Worm (Caenorhabditis elegans) whole organism, young adult: ENCODE data around the gene col-95.

Experiments used
- B0261.1 ChIP-seq: sonication (generic microtip); optimal IDR thresholded peaks from 2 replicates; lab custom pipeline; 2016; ENCODE audit warnings: mild to moderate bottlenecking, missing genetic modification characterization, moderate library complexity, missing compliant biosample characterization
- C17E4.6 ChIP-seq: fragments of 200-800 bp; sonication (Bioruptor generic); IDR thresholded peaks from 2 replicates; pipeline ENCODE4 v1.3.6; 2022; ENCODE audit warnings: missing genetic modification reagents, missing genetic modification characterization, missing compliant biosample characterization
- D2030.7 ChIP-seq: fragments of 200-800 bp; sonication (Bioruptor generic); IDR thresholded peaks from 2 replicates; pipeline ENCODE4 v1.3.6; 2022; ENCODE audit warnings: missing genetic modification reagents, missing genetic modification characterization, missing compliant biosample characterization
- F22D6.2 ChIP-seq: sonication (generic microtip); optimal IDR thresholded peaks from 2 replicates; lab custom pipeline; 2016; ENCODE audit warnings: mild to moderate bottlenecking, missing genetic modification characterization, missing compliant biosample characterization
- F23B12.7 ChIP-seq: sonication (generic microtip); optimal IDR thresholded peaks from 2 replicates; lab custom pipeline; 2017; ENCODE audit warnings: missing genetic modification characterization, mild to moderate bottlenecking, missing compliant biosample characterization, antibody characterized with exemption, moderate library complexity; ENCODE audit not compliant: insufficient read depth
- F33H1.4 ChIP-seq: fragments of 200-800 bp; sonication (Bioruptor generic); IDR thresholded peaks from 2 replicates; pipeline ENCODE4 v1.3.6; 2022; ENCODE audit warnings: missing genetic modification reagents, missing genetic modification characterization, missing compliant biosample characterization
- F39B2.1 ChIP-seq: fragments of 200-800 bp; sonication (Bioruptor generic); IDR thresholded peaks from 2 replicates; pipeline ENCODE4 v1.3.6; 2022; ENCODE audit warnings: missing genetic modification reagents, missing genetic modification characterization, missing compliant biosample characterization
- F52B5.7 ChIP-seq: sonication (generic microtip); optimal IDR thresholded peaks from 2 replicates; lab custom pipeline; 2016; ENCODE audit warnings: mild to moderate bottlenecking, missing genetic modification characterization, missing compliant biosample characterization
- F57C9.4 ChIP-seq: sonication (generic microtip); optimal IDR thresholded peaks from 2 replicates; lab custom pipeline; 2017; ENCODE audit warnings: mild to moderate bottlenecking, missing genetic modification characterization, missing compliant biosample characterization
- K12H6.12 ChIP-seq: fragments of 200-800 bp; sonication (Bioruptor generic); optimal IDR thresholded peaks from 2 replicates; lab custom pipeline; 2018; ENCODE audit warnings: mild to moderate bottlenecking, missing genetic modification characterization, missing compliant biosample characterization
- Y53F4B.3 ChIP-seq: fragments of 200-800 bp; sonication (Bioruptor generic); IDR thresholded peaks from 2 replicates; pipeline ENCODE4 v1.3.6; 2022; ENCODE audit warnings: missing genetic modification reagents, missing genetic modification characterization, missing compliant biosample characterization
- aptf-3 ChIP-seq: fragments of 200-800 bp; sonication (Bioruptor generic); IDR thresholded peaks from 2 replicates; pipeline ENCODE4 v1.3.6; 2022; ENCODE audit warnings: missing genetic modification characterization, missing compliant biosample characterization
- atf-7 ChIP-seq: sonication (generic microtip); optimal IDR thresholded peaks from 2 replicates; lab custom pipeline; 2017; ENCODE audit warnings: mild to moderate bottlenecking, missing genetic modification characterization, missing compliant biosample characterization
- attf-5 ChIP-seq: fragments of 200-800 bp; sonication (Bioruptor generic); optimal IDR thresholded peaks from 2 replicates; lab custom pipeline; 2018; ENCODE audit warnings: mild to moderate bottlenecking, missing genetic modification characterization, missing compliant biosample characterization
- bed-1 ChIP-seq: fragments of 200-800 bp; sonication (Bioruptor generic); IDR thresholded peaks from 2 replicates; pipeline ENCODE4 v1.3.6; 2022; ENCODE audit warnings: missing genetic modification reagents, missing genetic modification characterization, missing compliant biosample characterization
- bed-2 ChIP-seq: fragments of 200-800 bp; sonication (Bioruptor generic); IDR thresholded peaks from 2 replicates; pipeline ENCODE4 v1.3.6; 2022; ENCODE audit warnings: missing genetic modification reagents, missing genetic modification characterization, missing compliant biosample characterization
- cebp-1 ChIP-seq, 2 experiments: fragments of 200-800 bp in 1 of 2; sonication (Bioruptor generic) in 1 of 2; sonication (generic microtip) in 1 of 2; IDR thresholded peaks in 1 of 2; optimal IDR thresholded peaks in 1 of 2; 2 replicates each; pipeline versions ENCODE4 v1.3.6 to Lab custom; 2017 to 2022; ENCODE audit warnings: missing compliant biosample characterization in 2 of 2, missing genetic modification characterization in 2 of 2, mild to moderate bottlenecking in 1 of 2, missing genetic modification reagents in 1 of 2, moderate library complexity in 1 of 2
- ceh-27 ChIP-seq: fragments of 200-800 bp; sonication (Bioruptor generic); optimal IDR thresholded peaks from 2 replicates; lab custom pipeline; 2018; ENCODE audit warnings: mild to moderate bottlenecking, missing genetic modification characterization, moderate library complexity, missing compliant biosample characterization
- ceh-91 ChIP-seq: fragments of 200-800 bp; sonication (Bioruptor generic); IDR thresholded peaks from 2 replicates; pipeline ENCODE4 v1.3.6; 2022; ENCODE audit warnings: missing genetic modification reagents, missing genetic modification characterization, missing compliant biosample characterization
- chd-7 ChIP-seq: sonication (generic microtip); optimal IDR thresholded peaks from 2 replicates; lab custom pipeline; 2016; ENCODE audit warnings: mild to moderate bottlenecking, missing genetic modification characterization, moderate library complexity, missing compliant biosample characterization
- dox-1 ChIP-seq: fragments of 200-800 bp; sonication (Bioruptor generic); IDR thresholded peaks from 2 replicates; pipeline ENCODE4 v1.3.6; 2022; ENCODE audit warnings: missing genetic modification reagents, missing genetic modification characterization, missing compliant biosample characterization
- dpl-1 ChIP-seq: fragments of 150-350 bp; optimal IDR thresholded peaks from 2 replicates; lab custom pipeline; 2014; ENCODE audit warnings: missing biosample characterization, missing genetic modification reagents, missing genetic modification characterization
- efl-1 ChIP-seq: fragments of 150-350 bp; optimal IDR thresholded peaks from 2 replicates; lab custom pipeline; 2014; ENCODE audit warnings: missing biosample characterization, missing genetic modification reagents, missing genetic modification characterization
- egl-18 ChIP-seq: fragments of 200-800 bp; sonication (Bioruptor generic); IDR thresholded peaks from 2 replicates; pipeline ENCODE4 v1.3.6; 2022; ENCODE audit warnings: missing genetic modification reagents, missing genetic modification characterization, missing compliant biosample characterization
- egl-44 ChIP-seq: fragments of 200-800 bp; sonication (Bioruptor generic); IDR thresholded peaks from 2 replicates; pipeline ENCODE4 v1.3.6; 2022; ENCODE audit warnings: missing genetic modification reagents, missing genetic modification characterization, missing compliant biosample characterization
- ets-4 ChIP-seq: fragments of 200-800 bp; sonication (Bioruptor generic); optimal IDR thresholded peaks from 2 replicates; lab custom pipeline; 2018; ENCODE audit warnings: mild to moderate bottlenecking, missing genetic modification characterization, missing compliant biosample characterization
- hlh-12 ChIP-seq: sonication (generic microtip); optimal IDR thresholded peaks from 2 replicates; lab custom pipeline; 2016; ENCODE audit warnings: missing genetic modification characterization, missing compliant biosample characterization
- hmg-1.2 ChIP-seq: fragments of 200-800 bp; sonication (Bioruptor generic); IDR thresholded peaks from 2 replicates; pipeline ENCODE4 v1.3.6; 2022; ENCODE audit warnings: missing genetic modification reagents, missing genetic modification characterization, missing compliant biosample characterization
- hmg-20 ChIP-seq: fragments of 200-800 bp; sonication (Bioruptor generic); IDR thresholded peaks from 2 replicates; pipeline ENCODE4 v1.3.6; 2022; ENCODE audit warnings: missing genetic modification reagents, missing genetic modification characterization, missing compliant biosample characterization
- hsf-1 ChIP-seq: fragments of 200-800 bp; sonication (Bioruptor generic); IDR thresholded peaks from 2 replicates; pipeline ENCODE4 v1.3.6; 2022; ENCODE audit warnings: missing genetic modification reagents, missing genetic modification characterization, missing compliant biosample characterization
- lin-35 ChIP-seq, 3 experiments: fragments of 150-350 bp in 2 of 3; sonication (generic microtip) in 1 of 3; optimal IDR thresholded peaks; 2 replicates each; lab custom pipeline; 2014 to 2018; ENCODE audit warnings: missing biosample characterization in 3 of 3, missing genetic modification characterization in 3 of 3, missing genetic modification reagents in 3 of 3
- lir-1 ChIP-seq: fragments of 200-800 bp; sonication (Bioruptor generic); conservative IDR thresholded peaks from 2 replicates; pipeline ENCODE4 v1.3.6; 2022; ENCODE audit warnings: missing genetic modification reagents, missing genetic modification characterization, missing compliant biosample characterization
- lsl-1 ChIP-seq: fragments of 200-800 bp; sonication (Bioruptor generic); optimal IDR thresholded peaks from 2 replicates; lab custom pipeline; 2018; ENCODE audit warnings: mild to moderate bottlenecking, missing genetic modification characterization, moderate library complexity, missing compliant biosample characterization
- lsy-27 ChIP-seq: sonication (generic microtip); optimal IDR thresholded peaks from 2 replicates; lab custom pipeline; 2017; ENCODE audit warnings: missing genetic modification characterization, mild to moderate bottlenecking, missing compliant biosample characterization, antibody characterized with exemption, missing genotype, borderline replicate concordance; ENCODE audit not compliant: insufficient read depth
- madf-10 ChIP-seq: sonication (generic microtip); optimal IDR thresholded peaks from 2 replicates; lab custom pipeline; 2016; ENCODE audit warnings: mild to moderate bottlenecking, missing genetic modification characterization, missing compliant biosample characterization
- madf-3 ChIP-seq: fragments of 200-800 bp; sonication (Bioruptor generic); IDR thresholded peaks from 2 replicates; pipeline ENCODE4 v1.3.6; 2022; ENCODE audit warnings: missing genetic modification reagents, missing genetic modification characterization, missing compliant biosample characterization
- nfya-2 ChIP-seq: fragments of 200-800 bp; sonication (Bioruptor generic); IDR thresholded peaks from 2 replicates; pipeline ENCODE4 v1.3.6; 2022; ENCODE audit warnings: missing genetic modification reagents, missing genetic modification characterization, missing compliant biosample characterization
- nhr-179 ChIP-seq: sonication (generic microtip); optimal IDR thresholded peaks from 2 replicates; lab custom pipeline; 2016; ENCODE audit warnings: mild to moderate bottlenecking, missing genetic modification characterization, missing compliant biosample characterization
- pha-4 ChIP-seq: fragments of 150-350 bp; sonication (generic microtip); optimal IDR thresholded peaks from 2 replicates; lab custom pipeline; 2014; ENCODE audit warnings: missing biosample characterization, missing genetic modification reagents, missing genetic modification characterization
- repo-1 ChIP-seq: sonication (generic microtip); optimal IDR thresholded peaks from 2 replicates; lab custom pipeline; 2017; ENCODE audit warnings: mild to moderate bottlenecking, missing genetic modification characterization, missing compliant biosample characterization
- sea-2 ChIP-seq: fragments of 200-800 bp; sonication (Bioruptor generic); IDR thresholded peaks from 2 replicates; pipeline ENCODE4 v1.3.6; 2022; ENCODE audit warnings: missing genetic modification characterization, missing compliant biosample characterization
- snpc-1.1 ChIP-seq: sonication (generic microtip); optimal IDR thresholded peaks from 2 replicates; lab custom pipeline; 2017; ENCODE audit warnings: missing genetic modification characterization, mild to moderate bottlenecking, missing compliant biosample characterization, antibody characterized with exemption, moderate library complexity, missing genotype, missing genetic modification reagents; ENCODE audit not compliant: insufficient read depth
- somi-1 ChIP-seq: fragments of 200-800 bp; sonication (Bioruptor generic); optimal IDR thresholded peaks from 2 replicates; lab custom pipeline; 2018; ENCODE audit warnings: mild to moderate bottlenecking, missing genetic modification characterization, missing compliant biosample characterization
- tbx-9 ChIP-seq: sonication (generic microtip); optimal IDR thresholded peaks from 2 replicates; lab custom pipeline; 2016; ENCODE audit warnings: borderline replicate concordance, missing genetic modification characterization, inconsistent platforms, missing compliant biosample characterization
- tlf-1 ChIP-seq: fragments of 200-800 bp; sonication (Bioruptor generic); optimal IDR thresholded peaks from 2 replicates; lab custom pipeline; 2018; ENCODE audit warnings: mild to moderate bottlenecking, missing genetic modification characterization, missing compliant biosample characterization
- xnd-1 ChIP-seq: sonication (generic microtip); optimal IDR thresholded peaks from 2 replicates; lab custom pipeline; 2016; ENCODE audit warnings: missing genotype, missing genetic modification reagents, missing genetic modification characterization, missing compliant biosample characterization
- ztf-25 ChIP-seq: fragments of 200-800 bp; sonication (Bioruptor generic); IDR thresholded peaks from 2 replicates; pipeline ENCODE4 v1.3.6; 2022; ENCODE audit warnings: missing genetic modification reagents, missing genetic modification characterization, missing compliant biosample characterization

Gene col-95

DNA sequence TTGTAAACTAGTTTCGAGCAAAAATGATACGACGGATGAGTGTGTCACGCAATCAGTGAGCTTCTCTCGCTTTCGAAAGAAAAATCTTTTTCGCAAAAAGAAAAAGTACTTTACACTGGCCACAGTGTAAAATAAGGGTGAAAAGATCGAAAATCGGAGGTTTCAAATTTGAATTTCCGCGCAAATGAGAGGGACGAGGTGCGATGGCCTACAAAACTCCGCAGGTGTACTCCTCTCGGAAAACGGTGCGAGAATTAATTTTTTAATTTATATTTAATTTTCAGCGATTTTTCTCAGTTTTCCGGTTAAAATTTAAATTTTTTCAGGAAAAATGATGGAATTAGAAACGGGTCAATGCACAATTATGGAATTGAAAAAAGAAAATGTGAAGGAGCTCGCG is 42.9 kb downstream of the col-95 start, which contains the start of gene mrt-2 (continued):
- TF ChIP-seq lsl-1 (GFP tag; lab: Kevin White, UChicago) (peak; percentile 12), D2030.7 (GFP tag; lab: Robert Waterston, UW) (peak; percentile 38), attf-5 (GFP tag; lab: Kevin White, UChicago) (peak; percentile 16), dox-1 (GFP tag; lab: Robert Waterston, UW) (no peak), ceh-27 (GFP tag; lab: Kevin White, UChicago) (peak; percentile 73), F33H1.4 (GFP tag; lab: Robert Waterston, UW) (peak; percentile 54), xnd-1 (tag; lab: Kevin White, UChicago) (no peak), madf-10 (tag; lab: Kevin White, UChicago) (peak; percentile 48), repo-1 (tag; lab: Kevin White, UChicago) (no peak), nfya-2 (GFP tag; lab: Robert Waterston, UW) (no peak), somi-1 (no peak), tbx-9 (no peak), F23B12.7 (tag; lab: Kevin White, UChicago) (no peak), B0261.1 (tag; lab: Kevin White, UChicago) (no peak), egl-44 (GFP tag; lab: Robert Waterston, UW) (no peak), ceh-91 (GFP tag; lab: Robert Waterston, UW) (no peak), lsy-27 (tag; lab: Kevin White, UChicago) (no peak), F52B5.7 (tag; lab: Kevin White, UChicago) (no peak), bed-2 (GFP tag; lab: Robert Waterston, UW) (0 out of 2 replicates have a peak, but pooled peaks have one; percentile 46), snpc-1.1 (no peak), nhr-179 (tag; lab: Kevin White, UChicago) (no peak), lin-35 (GFP tag; optimal IDR thresholded peaks at IDR 0.05; lab: Kevin White, UChicago) (peak in 2 of 3 experiments; percentile 35 to 86), hmg-20 (GFP tag; lab: Robert Waterston, UW) (0 out of 2 replicates have a peak, but pooled peaks have one; percentile 41), hsf-1 (no peak), F22D6.2 (tag; lab: Kevin White, UChicago) (peak; percentile 37), F39B2.1 (GFP tag; lab: Robert Waterston, UW) (no peak), efl-1 (GFP tag; lab: Kevin White, UChicago) (peak; percentile 56), tlf-1 (GFP tag; lab: Kevin White, UChicago) (no peak), lir-1 (GFP tag; lab: Robert Waterston, UW) (peak; percentile 74), dpl-1 (GFP tag; lab: Kevin White, UChicago) (peak; percentile 55), K12H6.12 (tag; lab: Kevin White, UChicago) (peak; percentile 42), aptf-3 (no peak), atf-7 (tag; lab: Kevin White, UChicago) (no peak), C17E4.6 (GFP tag; lab: Robert Waterston, UW) (no peak), hmg-1.2 (GFP tag; lab: Robert Waterston, UW) (no peak), hlh-12 (no peak), Y53F4B.3 (GFP tag; lab: Robert Waterston, UW) (no peak), ets-4 (GFP tag; lab: Kevin White, UChicago) (no peak), ztf-25 (no peak), pha-4 (no peak), F57C9.4 (tag; lab: Kevin White, UChicago) (no peak), egl-18 (no peak), sea-2 (GFP tag; lab: Robert Waterston, UW) (no peak), madf-3 (GFP tag; lab: Robert Waterston, UW) (0 out of 2 replicates have a peak, but pooled peaks have one; percentile 39), cebp-1 (GFP tag; IDR thresholded peaks at IDR 0.05; lab: Robert Waterston, UW) (no peak), cebp-1 (tag; optimal IDR thresholded peaks at IDR 0.05; lab: Kevin White, UChicago) (peak; percentile 52), bed-1 (GFP tag; lab: Robert Waterston, UW) (no peak), chd-7 (tag; lab: Kevin White, UChicago) (no peak)
